Fruit fly (Drosophila melanogaster) whole organism, embryonic: ENCODE results near the gene Ets97D.

Source experiments
- Atf6 ChIP-seq: fragments of 200-800 bp; sonication (Bioruptor generic); IDR thresholded peaks from 2 replicates; pipeline ENCODE4 v1.3.6; 2022; ENCODE audit warnings: missing biosample characterization, missing genetic modification characterization
- Awh ChIP-seq: fragments of 200-800 bp; sonication (Bioruptor generic); IDR thresholded peaks from 2 replicates; pipeline ENCODE4, ENCODE4 v1.3.6; 2022; ENCODE audit warnings: missing biosample characterization, missing genetic modification characterization
- Bgb ChIP-seq: fragments of 200-800 bp; sonication (Bioruptor generic); IDR thresholded peaks from 2 replicates; pipeline ENCODE4 v1.3.6; 2022; ENCODE audit warnings: missing biosample characterization, missing genetic modification characterization; ENCODE audit not compliant: partially characterized antibody
- CG11560 ChIP-seq: fragments of 200-800 bp; sonication (Bioruptor generic); IDR thresholded peaks from 3 replicates; pipeline ENCODE4 v1.3.6; 2022; ENCODE audit warnings: missing biosample characterization, missing genetic modification characterization
- CG12155 ChIP-seq: fragments of 200-800 bp; sonication (Bioruptor generic); optimal IDR thresholded peaks from 3 replicates; lab custom pipeline; 2016; ENCODE audit warnings: missing biosample characterization, missing genetic modification characterization
- CG13424 ChIP-seq: fragments of 200-800 bp; sonication (Bioruptor generic); optimal IDR thresholded peaks from 2 replicates; lab custom pipeline; 2019; ENCODE audit warnings: missing biosample characterization, mild to moderate bottlenecking, missing genetic modification characterization, moderate library complexity
- CG16863 ChIP-seq: fragments of 200-800 bp; sonication (Bioruptor generic); optimal IDR thresholded peaks from 3 replicates; lab custom pipeline; 2016; ENCODE audit warnings: missing biosample characterization, missing genetic modification characterization
- CG17328 ChIP-seq: fragments of 200-800 bp; sonication (Bioruptor generic); IDR thresholded peaks from 2 replicates; pipeline ENCODE4 v1.3.6; 2022; ENCODE audit warnings: missing biosample characterization, missing genetic modification characterization
- CG17829 ChIP-seq: fragments of 200-800 bp; optimal IDR thresholded peaks from 2 replicates; lab custom pipeline; 2019; ENCODE audit warnings: missing biosample characterization, mild to moderate bottlenecking, missing genetic modification characterization, moderate library complexity
- CG5953 ChIP-seq: fragments of 200-800 bp; sonication (Bioruptor generic); IDR thresholded peaks from 2 replicates; pipeline ENCODE4 v1.3.6; 2022; ENCODE audit warnings: missing biosample characterization, missing genetic modification characterization
- CG6254 ChIP-seq: fragments of 200-800 bp; sonication (Bioruptor generic); optimal IDR thresholded peaks from 3 replicates; lab custom pipeline; 2017; ENCODE audit warnings: mild to moderate bottlenecking, missing biosample characterization, missing genetic modification reagents, missing genetic modification characterization
- CG6854 ChIP-seq: fragments of 200-800 bp; sonication (Bioruptor generic); optimal IDR thresholded peaks from 3 replicates; lab custom pipeline; 2017; ENCODE audit warnings: missing biosample characterization, mild to moderate bottlenecking, missing genetic modification characterization
- CG8290 ChIP-seq, 3 experiments: fragments of 200-800 bp; sonication (Bioruptor generic); optimal IDR thresholded peaks; 2 replicates each; lab custom pipeline; 2016 to 2019; ENCODE audit warnings: missing biosample characterization in 3 of 3, missing genetic modification characterization in 3 of 3, mild to moderate bottlenecking in 2 of 3, moderate library complexity in 1 of 3
- CG8359 ChIP-seq: fragments of 200-800 bp; sonication (Bioruptor generic); optimal IDR thresholded peaks from 2 replicates; lab custom pipeline; 2017; ENCODE audit warnings: missing biosample characterization, mild to moderate bottlenecking, missing genetic modification characterization, borderline replicate concordance
- CG8924 ChIP-seq: fragments of 200-800 bp; optimal IDR thresholded peaks from 3 replicates; lab custom pipeline; 2019; ENCODE audit warnings: missing biosample characterization, mild to moderate bottlenecking, missing genetic modification characterization, moderate library complexity
- Dek ChIP-seq: fragments of 200-800 bp; sonication (Bioruptor generic); optimal IDR thresholded peaks from 3 replicates; lab custom pipeline; 2019; ENCODE audit warnings: missing biosample characterization, mild to moderate bottlenecking, missing genetic modification characterization, moderate library complexity
- Dfd ChIP-seq, 2 experiments: fragments of >200 bp; optimal IDR thresholded peaks; 2 replicates each; lab custom pipeline; 2017; ENCODE audit warnings: missing biosample characterization in 2 of 2, missing genetic modification characterization in 2 of 2
- Drgx ChIP-seq: fragments of 200-800 bp; sonication (Bioruptor generic); IDR thresholded peaks from 2 replicates; pipeline ENCODE4 v1.3.6; 2022; ENCODE audit warnings: missing biosample characterization, missing genetic modification characterization
- E2f1 ChIP-seq: fragments of 200-800 bp; sonication (Bioruptor generic); IDR thresholded peaks from 2 replicates; pipeline ENCODE4 v1.3.6; 2022; ENCODE audit warnings: missing biosample characterization, missing genetic modification characterization
- E2f2 ChIP-seq: fragments of 200-800 bp; sonication (Bioruptor generic); IDR thresholded peaks from 2 replicates; pipeline ENCODE4 v1.3.6; 2022; ENCODE audit warnings: missing biosample characterization, missing genetic modification characterization
- Hey ChIP-seq: fragments of 200-800 bp; sonication (Bioruptor generic); optimal IDR thresholded peaks from 3 replicates; lab custom pipeline; 2018; ENCODE audit warnings: missing biosample characterization, mild to moderate bottlenecking, missing genetic modification characterization
- HmgZ ChIP-seq: fragments of 200-800 bp; sonication (Bioruptor generic); optimal IDR thresholded peaks from 2 replicates; lab custom pipeline; 2018; ENCODE audit warnings: missing biosample characterization, mild to moderate bottlenecking, missing genetic modification characterization
- Mes4 ChIP-seq: fragments of 200-800 bp; sonication (Bioruptor generic); optimal IDR thresholded peaks from 2 replicates; lab custom pipeline; 2016; ENCODE audit warnings: missing biosample characterization, missing genetic modification characterization
- NC2α ChIP-seq: fragments of 200-800 bp; sonication (Bioruptor generic); optimal IDR thresholded peaks from 2 replicates; lab custom pipeline; 2016; ENCODE audit warnings: missing biosample characterization, missing genetic modification characterization
- Nf-YA ChIP-seq: fragments of 200-800 bp; sonication (Bioruptor generic); IDR thresholded peaks from 2 replicates; pipeline ENCODE4 v1.3.6; 2022; ENCODE audit warnings: missing biosample characterization, missing genetic modification characterization
- Rx ChIP-seq: fragments of 200-800 bp; sonication (Bioruptor generic); IDR thresholded peaks from 2 replicates; pipeline ENCODE4 v1.3.6; 2022; ENCODE audit warnings: missing biosample characterization, missing genetic modification characterization
- Side ChIP-seq: fragments of 200-800 bp; sonication (Bioruptor generic); optimal IDR thresholded peaks from 2 replicates; lab custom pipeline; 2016; ENCODE audit warnings: missing biosample characterization, missing genetic modification characterization
- Sox102F ChIP-seq: fragments of 200-800 bp; sonication (Bioruptor generic); optimal IDR thresholded peaks from 2 replicates; lab custom pipeline; 2018; ENCODE audit warnings: missing biosample characterization, mild to moderate bottlenecking, missing genetic modification characterization, moderate library complexity
- Vsx1 ChIP-seq: fragments of 200-800 bp; sonication (Bioruptor generic); optimal IDR thresholded peaks from 2 replicates; lab custom pipeline; 2017; ENCODE audit warnings: missing biosample characterization, mild to moderate bottlenecking, missing genetic modification characterization, missing genetic modification reagents
- ci ChIP-seq: fragments of 200-800 bp; sonication (Bioruptor generic); IDR thresholded peaks from 3 replicates; pipeline ENCODE4 v1.3.6; 2022; ENCODE audit warnings: missing biosample characterization, missing genetic modification characterization
- croc ChIP-seq: fragments of 200-800 bp; sonication (Bioruptor generic); conservative IDR thresholded peaks from 3 replicates; pipeline ENCODE4 v1.3.6; 2022; ENCODE audit warnings: missing biosample characterization, missing genetic modification characterization
- dimm ChIP-seq: fragments of 200-800 bp; sonication (Bioruptor generic); IDR thresholded peaks from 2 replicates; pipeline ENCODE4 v1.3.6; 2022; ENCODE audit warnings: missing biosample characterization, missing genetic modification characterization
- fd64A ChIP-seq: fragments of 200-800 bp; sonication (Bioruptor generic); optimal IDR thresholded peaks from 3 replicates; lab custom pipeline; 2018; ENCODE audit warnings: missing biosample characterization, mild to moderate bottlenecking, missing genetic modification characterization
- hb ChIP-seq: fragments of 200-800 bp; sonication (Bioruptor generic); IDR thresholded peaks from 3 replicates; pipeline ENCODE4 v1.3.6; 2022; ENCODE audit warnings: missing biosample characterization, missing genetic modification characterization; ENCODE audit not compliant: partially characterized antibody
- insv ChIP-seq, 2 experiments: fragments of 200-800 bp; sonication (Bioruptor generic); optimal IDR thresholded peaks; 3 replicates each; lab custom pipeline; 2016 to 2018; ENCODE audit warnings: missing biosample characterization in 2 of 2, missing genetic modification characterization in 2 of 2
- inv ChIP-seq: fragments of 200-800 bp; sonication (Bioruptor generic); IDR thresholded peaks from 2 replicates; pipeline ENCODE4 v1.3.6; 2022; ENCODE audit warnings: missing biosample characterization, missing genetic modification characterization; ENCODE audit not compliant: partially characterized antibody
- kah ChIP-seq: fragments of 200-800 bp; sonication (Bioruptor generic); optimal IDR thresholded peaks from 2 replicates; lab custom pipeline; 2018; ENCODE audit warnings: missing biosample characterization, mild to moderate bottlenecking, missing genetic modification characterization
- ken ChIP-seq: fragments of 200-800 bp; sonication (Bioruptor generic); IDR thresholded peaks from 3 replicates; pipeline ENCODE4 v1.3.6; 2022; ENCODE audit warnings: missing biosample characterization, missing genetic modification characterization
- lbe ChIP-seq: fragments of 200-800 bp; sonication (Bioruptor generic); optimal IDR thresholded peaks from 2 replicates; lab custom pipeline; 2016; ENCODE audit warnings: missing biosample characterization, mild to moderate bottlenecking, missing genetic modification characterization
- lilli ChIP-seq: fragments of 200-800 bp; sonication (Bioruptor generic); optimal IDR thresholded peaks from 3 replicates; lab custom pipeline; 2016; ENCODE audit warnings: missing biosample characterization, missing genetic modification characterization
- lov ChIP-seq, 2 experiments: fragments of 200-800 bp in 1 of 2; fragments of >200 bp in 1 of 2; sonication (Bioruptor generic) in 1 of 2; IDR thresholded peaks in 1 of 2; optimal IDR thresholded peaks in 1 of 2; 2 replicates in 1 of 2; 3 replicates in 1 of 2; pipeline versions ENCODE4 v1.3.6 to Lab custom; 2017 to 2022; ENCODE audit warnings: missing biosample characterization in 1 of 2, missing genetic modification characterization in 1 of 2
- pzg ChIP-seq: fragments of 200-800 bp; sonication (Bioruptor generic); optimal IDR thresholded peaks from 3 replicates; lab custom pipeline; 2018; ENCODE audit warnings: missing biosample characterization, mild to moderate bottlenecking, missing genetic modification characterization, moderate library complexity
- sens ChIP-seq: fragments of 200-800 bp; sonication (Bioruptor generic); peaks from one replicate; lab custom pipeline; 2016; ENCODE audit warnings: missing biosample characterization, missing genetic modification characterization
- sima ChIP-seq: fragments of 200-800 bp; sonication (Bioruptor generic); optimal IDR thresholded peaks from 2 replicates; lab custom pipeline; 2016; ENCODE audit warnings: missing biosample characterization, missing genetic modification characterization
- so ChIP-seq: fragments of 200-800 bp; sonication (Bioruptor generic); IDR thresholded peaks from 3 replicates; pipeline ENCODE4 v1.3.6; 2022; ENCODE audit warnings: missing biosample characterization, missing genetic modification characterization
- sqz ChIP-seq: fragments of 200-800 bp; sonication (Bioruptor generic); optimal IDR thresholded peaks from 3 replicates; lab custom pipeline; 2018; ENCODE audit warnings: missing biosample characterization, mild to moderate bottlenecking, missing genetic modification characterization
- stc ChIP-seq: fragments of 200-800 bp; sonication (Bioruptor generic); IDR thresholded peaks from 2 replicates; pipeline ENCODE4 v1.3.6; 2022; ENCODE audit warnings: missing biosample characterization, missing genetic modification characterization
- zf30C ChIP-seq: fragments of 200-800 bp; sonication (Bioruptor generic); optimal IDR thresholded peaks from 3 replicates; lab custom pipeline; 2018; ENCODE audit warnings: missing biosample characterization, mild to moderate bottlenecking, missing genetic modification characterization

The Ets97D gene

DNA sequence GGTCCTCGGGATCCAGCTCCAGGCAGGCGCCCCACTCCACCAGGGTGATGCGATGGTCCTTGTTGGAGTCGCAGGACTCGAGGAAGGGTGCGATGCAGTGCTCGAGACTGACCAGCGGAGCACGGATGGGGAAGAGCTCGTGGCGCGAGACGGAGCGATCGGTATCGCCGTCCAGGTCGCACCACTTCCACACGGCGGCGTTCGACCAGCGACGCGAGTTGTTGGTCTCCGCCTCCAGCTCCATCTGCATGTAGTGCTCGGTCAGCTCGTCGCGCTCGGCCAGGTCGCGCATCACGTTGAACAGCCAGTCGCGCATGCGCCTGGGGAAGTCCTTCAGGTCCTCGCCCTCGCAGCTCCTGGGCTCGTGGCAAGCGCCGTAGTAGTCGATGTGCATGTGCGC, 43.3 kb downstream of the Ets97D start (continued):
- TF ChIP-seq zf30C (GFP tag; lab: Kevin White, UChicago) (no peak), CG6854 (GFP tag; lab: Kevin White, UChicago) (no peak), Awh (GFP tag; lab: Robert Waterston, UW) (no peak), Sox102F (GFP tag; lab: Kevin White, UChicago) (no peak), Rx (GFP tag; lab: Robert Waterston, UW) (no peak), CG16863 (no peak)

DNA sequence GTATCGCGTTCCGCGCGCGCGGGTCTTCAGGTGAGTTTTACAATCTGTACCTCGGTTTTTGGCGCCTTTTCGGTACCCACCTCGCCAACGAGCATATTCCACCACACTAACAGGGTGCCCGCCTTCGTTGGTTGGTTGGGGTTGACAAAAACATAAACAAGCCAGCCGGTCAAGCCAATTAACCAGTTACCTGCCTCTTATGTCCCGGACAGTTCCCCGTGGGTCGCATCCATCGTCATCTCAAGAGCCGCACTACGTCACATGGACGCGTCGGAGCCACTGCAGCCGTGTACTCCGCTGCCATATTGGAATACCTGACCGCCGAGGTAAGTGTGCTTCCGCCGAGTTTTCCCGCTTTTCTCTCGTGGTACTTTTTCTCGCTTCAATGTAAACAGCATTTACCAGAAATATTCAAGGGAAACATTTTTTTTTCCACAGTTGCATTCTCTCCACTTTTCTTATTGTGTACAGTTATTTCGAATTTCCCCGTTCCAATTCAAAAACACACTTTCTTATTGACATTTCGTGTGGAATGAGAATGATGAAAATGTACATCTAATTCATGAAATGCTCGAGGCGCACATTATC, 45.1 kb downstream of the Ets97D start:
- TF ChIP-seq CG8359 (GFP tag; lab: Kevin White, UChicago) (no peak), Hey (tag; lab: Kevin White, UChicago) (no peak), dimm (GFP tag; lab: Robert Waterston, UW) (no peak), fd64A (GFP tag; lab: Kevin White, UChicago) (peak; percentile 15), sima (GFP tag; lab: Kevin White, UChicago) (no peak), CG8924 (no peak), NC2α (GFP tag; lab: Kevin White, UChicago) (no peak), so (GFP tag; lab: Robert Waterston, UW) (no peak), Dfd (GFP tag; optimal IDR thresholded peaks at IDR 0.05; lab: Kevin White, UChicago) (no peak), lbe (GFP tag; lab: Kevin White, UChicago) (no peak), insv (GFP tag; optimal IDR thresholded peaks at IDR 0.05; lab: Kevin White, UChicago) (peak in 1 of 2 experiments; percentile 49), CG17829 (tag; lab: Kevin White, UChicago) (peak; percentile 16), sens (peak; percentile 79), Bgb (GFP tag; lab: Robert Waterston, UW) (0 out of 2 replicates have a peak, but pooled peaks have one; percentile 8), Side (GFP tag; lab: Kevin White, UChicago) (peak; percentile 30), CG8290 (GFP tag; optimal IDR thresholded peaks at IDR 0.05; lab: Kevin White, UChicago) (no peak), CG8290 (tag; optimal IDR thresholded peaks at IDR 0.05; lab: Kevin White, UChicago) (peak in 1 of 2 experiments; percentile 35), Vsx1 (peak; percentile 33), E2f1 (GFP tag; lab: Robert Waterston, UW) (peak; percentile 74; the same call in 1 of the 2 replicates), lilli (GFP tag; lab: Kevin White, UChicago) (no peak), stc (GFP tag; lab: Robert Waterston, UW) (peak; percentile 46; the same call in 1 of the 2 replicates), inv (GFP tag; lab: Robert Waterston, UW) (no peak), CG17328 (0 out of 2 replicates have a peak, but pooled peaks have one; percentile 26), Nf-YA (GFP tag; lab: Robert Waterston, UW) (no peak), E2f2 (GFP tag; lab: Robert Waterston, UW) (peak; percentile 61), CG12155 (GFP tag; lab: Kevin White, UChicago) (no peak), Dek (no peak), hb (GFP tag; lab: Robert Waterston, UW) (no peak), lov (optimal IDR thresholded peaks at IDR 0.05; lab: Kevin White, UChicago) (no peak), lov (GFP tag; IDR thresholded peaks at IDR 0.05; lab: Robert Waterston, UW) (no peak), HmgZ (tag; lab: Kevin White, UChicago) (no peak), croc (GFP tag; lab: Robert Waterston, UW) (no peak), CG6254 (GFP tag; lab: Kevin White, UChicago) (peak; percentile 98), Mes4 (GFP tag; lab: Kevin White, UChicago) (peak; percentile 23), kah (GFP tag; lab: Kevin White, UChicago) (no peak), CG13424 (tag; lab: Kevin White, UChicago) (no peak), pzg (GFP tag; lab: Kevin White, UChicago) (no peak), CG5953 (GFP tag; lab: Robert Waterston, UW) (peak; percentile 42; the same call in 1 of the 2 replicates), Atf6 (GFP tag; lab: Robert Waterston, UW) (0 out of 2 replicates have a peak, but pooled peaks have one; percentile 35), ci (GFP tag; lab: Robert Waterston, UW) (peak; percentile 49; the same call in 1 of the 3 replicates), ken (GFP tag; lab: Robert Waterston, UW) (0 out of 3 replicates have a peak, but pooled peaks have one; percentile 38), CG11560 (0 out of 3 replicates have a peak, but pooled peaks have one; percentile 9), sqz (GFP tag; lab: Kevin White, UChicago) (no peak), Drgx (0 out of 2 replicates have a peak, but pooled peaks have one; percentile 9)
